Fruit fly (Drosophila melanogaster) whole organism, embryonic: Measurements from ENCODE around the gene RpL37A.

ENCODE experiments used
- Asciz ChIP-seq: fragments of 200-800 bp; sonication (Bioruptor generic); optimal IDR thresholded peaks from 2 replicates; lab custom pipeline; 2017; ENCODE audit warnings: missing biosample characterization, mild to moderate bottlenecking, missing genetic modification characterization, missing genetic modification reagents
- Bgb ChIP-seq: fragments of 200-800 bp; sonication (Bioruptor generic); IDR thresholded peaks from 2 replicates; pipeline ENCODE4 v1.3.6; 2022; ENCODE audit warnings: missing biosample characterization, missing genetic modification characterization; ENCODE audit not compliant: partially characterized antibody
- CG10267 ChIP-seq: fragments of 200-800 bp; sonication (Bioruptor generic); optimal IDR thresholded peaks from 2 replicates; lab custom pipeline; 2018; ENCODE audit warnings: missing biosample characterization, mild to moderate bottlenecking, missing genetic modification characterization, moderate library complexity
- CG11696 ChIP-seq: fragments of 200-800 bp; sonication (Bioruptor generic); IDR thresholded peaks from 2 replicates; pipeline ENCODE4 v1.3.6; 2022; ENCODE audit warnings: missing biosample characterization, missing genetic modification characterization
- CG13287 ChIP-seq: fragments of 200-800 bp; sonication (Bioruptor generic); IDR thresholded peaks from 2 replicates; pipeline ENCODE4 v1.3.6; 2022; ENCODE audit warnings: missing biosample characterization, missing genetic modification characterization; ENCODE audit not compliant: partially characterized antibody
- CG14965 ChIP-seq: fragments of 200-800 bp; sonication (Bioruptor generic); optimal IDR thresholded peaks from 2 replicates; lab custom pipeline; 2016; ENCODE audit warnings: missing biosample characterization, missing genetic modification characterization, borderline replicate concordance
- CG17186 ChIP-seq: fragments of 200-800 bp; sonication (Bioruptor generic); optimal IDR thresholded peaks from 3 replicates; lab custom pipeline; 2017; ENCODE audit warnings: missing biosample characterization, missing genetic modification reagents, missing genetic modification characterization
- CG17359 ChIP-seq: fragments of 200-800 bp; sonication (Bioruptor generic); optimal IDR thresholded peaks from 3 replicates; lab custom pipeline; 2018; ENCODE audit warnings: missing biosample characterization, mild to moderate bottlenecking, missing genetic modification characterization, moderate library complexity
- CG17568 ChIP-seq: fragments of 200-800 bp; sonication (Bioruptor generic); optimal IDR thresholded peaks from 2 replicates; lab custom pipeline; 2018; ENCODE audit warnings: missing biosample characterization, mild to moderate bottlenecking, missing genetic modification characterization, moderate library complexity
- CG2116 ChIP-seq: fragments of 200-800 bp; sonication (Bioruptor generic); optimal IDR thresholded peaks from 3 replicates; lab custom pipeline; 2018; ENCODE audit warnings: missing biosample characterization, mild to moderate bottlenecking, missing genetic modification characterization
- CG2712 ChIP-seq: fragments of 200-800 bp; optimal IDR thresholded peaks from 3 replicates; lab custom pipeline; 2019; ENCODE audit warnings: missing biosample characterization, mild to moderate bottlenecking, missing genetic modification characterization, moderate library complexity
- CG34224 ChIP-seq: fragments of 200-800 bp; sonication (Bioruptor generic); IDR thresholded peaks from 3 replicates; pipeline ENCODE4 v1.3.6; 2022; ENCODE audit warnings: missing biosample characterization, missing genetic modification characterization; ENCODE audit not compliant: partially characterized antibody
- CG8290 ChIP-seq, 3 experiments: fragments of 200-800 bp; sonication (Bioruptor generic); optimal IDR thresholded peaks; 2 replicates each; lab custom pipeline; 2016 to 2019; ENCODE audit warnings: missing biosample characterization in 3 of 3, missing genetic modification characterization in 3 of 3, mild to moderate bottlenecking in 2 of 3, moderate library complexity in 1 of 3
- CG8388 ChIP-seq: fragments of 200-800 bp; sonication (Bioruptor generic); optimal IDR thresholded peaks from 2 replicates; lab custom pipeline; 2019; ENCODE audit warnings: missing biosample characterization, mild to moderate bottlenecking, missing genetic modification characterization, moderate library complexity
- Dek ChIP-seq: fragments of 200-800 bp; sonication (Bioruptor generic); optimal IDR thresholded peaks from 3 replicates; lab custom pipeline; 2019; ENCODE audit warnings: missing biosample characterization, mild to moderate bottlenecking, missing genetic modification characterization, moderate library complexity
- E2f2 ChIP-seq: fragments of 200-800 bp; sonication (Bioruptor generic); IDR thresholded peaks from 2 replicates; pipeline ENCODE4 v1.3.6; 2022; ENCODE audit warnings: missing biosample characterization, missing genetic modification characterization
- HLH4C ChIP-seq: fragments of 200-800 bp; sonication (Bioruptor generic); IDR thresholded peaks from 3 replicates; pipeline ENCODE4 v1.3.6; 2022; ENCODE audit warnings: missing biosample characterization, missing genetic modification characterization; ENCODE audit not compliant: partially characterized antibody
- HmgZ ChIP-seq: fragments of 200-800 bp; sonication (Bioruptor generic); optimal IDR thresholded peaks from 2 replicates; lab custom pipeline; 2018; ENCODE audit warnings: missing biosample characterization, mild to moderate bottlenecking, missing genetic modification characterization
- Max ChIP-seq: fragments of 200-800 bp; sonication (Bioruptor generic); optimal IDR thresholded peaks from 2 replicates; lab custom pipeline; 2016; ENCODE audit warnings: missing biosample characterization, mild to moderate bottlenecking, missing genetic modification characterization
- Opbp ChIP-seq: fragments of 200-800 bp; sonication (Bioruptor generic); IDR thresholded peaks from 3 replicates; pipeline ENCODE4 v1.3.6; 2022; ENCODE audit warnings: missing biosample characterization, missing genetic modification characterization; ENCODE audit not compliant: partially characterized antibody
- Sry-β ChIP-seq: fragments of 200-800 bp; sonication (Bioruptor generic); optimal IDR thresholded peaks from 2 replicates; lab custom pipeline; 2018; ENCODE audit warnings: missing biosample characterization, mild to moderate bottlenecking, missing genetic modification characterization, moderate library complexity
- Sry-δ ChIP-seq: fragments of 200-800 bp; sonication (Bioruptor generic); optimal IDR thresholded peaks from 2 replicates; lab custom pipeline; 2016; ENCODE audit warnings: missing biosample characterization, missing genetic modification characterization
- YL-1 ChIP-seq: fragments of 200-800 bp; sonication (Bioruptor generic); optimal IDR thresholded peaks from 3 replicates; lab custom pipeline; 2017; ENCODE audit warnings: missing biosample characterization, mild to moderate bottlenecking, missing genetic modification characterization
- chinmo ChIP-seq: fragments of 200-800 bp; sonication (Bioruptor generic); IDR thresholded peaks from 4 replicates; pipeline ENCODE4 v1.3.6; 2022; ENCODE audit warnings: missing biosample characterization, missing genetic modification characterization; ENCODE audit not compliant: partially characterized antibody
- chm ChIP-seq: fragments of 200-800 bp; sonication (Bioruptor generic); IDR thresholded peaks from 2 replicates; pipeline ENCODE4 v1.3.6; 2022; ENCODE audit warnings: missing biosample characterization, missing genetic modification characterization
- crp ChIP-seq, 2 experiments: fragments of 200-800 bp; sonication (Bioruptor generic); optimal IDR thresholded peaks; 2 replicates in 1 of 2; 3 replicates in 1 of 2; lab custom pipeline; 2017; ENCODE audit warnings: missing biosample characterization in 2 of 2, missing genetic modification characterization in 2 of 2, mild to moderate bottlenecking in 1 of 2, moderate library complexity in 1 of 2
- cwo ChIP-seq: fragments of 200-800 bp; sonication (Bioruptor generic); optimal IDR thresholded peaks from 3 replicates; lab custom pipeline; 2017; ENCODE audit warnings: missing biosample characterization, missing genetic modification characterization, mild to moderate bottlenecking, moderate library complexity, missing genetic modification reagents
- ftz-f1 ChIP-seq: fragments of 200-800 bp; sonication (Bioruptor generic); optimal IDR thresholded peaks from 2 replicates; lab custom pipeline; 2016; ENCODE audit warnings: missing biosample characterization, missing genetic modification characterization
- gcm2 ChIP-seq: fragments of 200-800 bp; sonication (Bioruptor generic); optimal IDR thresholded peaks from 2 replicates; lab custom pipeline; 2016; ENCODE audit warnings: missing biosample characterization, missing genetic modification characterization
- gro ChIP-seq: fragments of 200-800 bp; sonication (Bioruptor generic); optimal IDR thresholded peaks from 2 replicates; lab custom pipeline; 2016; ENCODE audit warnings: missing biosample characterization, missing genetic modification characterization
- hbn ChIP-seq: fragments of 200-800 bp; sonication (Bioruptor generic); IDR thresholded peaks from 2 replicates; pipeline ENCODE4 v1.3.6; 2022; ENCODE audit warnings: missing biosample characterization, missing genetic modification characterization; ENCODE audit not compliant: partially characterized antibody
- inv ChIP-seq: fragments of 200-800 bp; sonication (Bioruptor generic); IDR thresholded peaks from 2 replicates; pipeline ENCODE4 v1.3.6; 2022; ENCODE audit warnings: missing biosample characterization, missing genetic modification characterization; ENCODE audit not compliant: partially characterized antibody
- knrl ChIP-seq: fragments of 200-800 bp; sonication (Bioruptor generic); IDR thresholded peaks from 3 replicates; pipeline ENCODE4 v1.3.6; 2022; ENCODE audit warnings: missing biosample characterization, missing genetic modification characterization; ENCODE audit not compliant: partially characterized antibody
- lab ChIP-seq: fragments of 200-800 bp; sonication (Bioruptor generic); optimal IDR thresholded peaks from 3 replicates; lab custom pipeline; 2017; ENCODE audit warnings: missing biosample characterization, missing genetic modification characterization, mild to moderate bottlenecking, moderate library complexity, missing genetic modification reagents
- mld ChIP-seq: fragments of 200-800 bp; sonication (Bioruptor generic); IDR thresholded peaks from 3 replicates; pipeline ENCODE4 v1.3.6; 2022; ENCODE audit warnings: missing biosample characterization, missing genetic modification characterization; ENCODE audit not compliant: partially characterized antibody
- pzg ChIP-seq: fragments of 200-800 bp; sonication (Bioruptor generic); optimal IDR thresholded peaks from 3 replicates; lab custom pipeline; 2018; ENCODE audit warnings: missing biosample characterization, mild to moderate bottlenecking, missing genetic modification characterization, moderate library complexity
- row ChIP-seq: fragments of 200-800 bp; sonication (Bioruptor generic); IDR thresholded peaks from 3 replicates; pipeline ENCODE4 v1.3.6; 2022; ENCODE audit warnings: missing biosample characterization, missing genetic modification characterization
- sna ChIP-seq: fragments of 200-800 bp; sonication (Bioruptor generic); IDR thresholded peaks from 2 replicates; pipeline ENCODE4 v1.3.6; 2022; ENCODE audit warnings: missing biosample characterization, missing genetic modification characterization; ENCODE audit not compliant: partially characterized antibody
- stc ChIP-seq: fragments of 200-800 bp; sonication (Bioruptor generic); IDR thresholded peaks from 2 replicates; pipeline ENCODE4 v1.3.6; 2022; ENCODE audit warnings: missing biosample characterization, missing genetic modification characterization
- tna ChIP-seq: fragments of 200-800 bp; sonication (Bioruptor generic); IDR thresholded peaks from 2 replicates; pipeline ENCODE4 v1.3.6; 2022; ENCODE audit warnings: missing biosample characterization, missing genetic modification characterization; ENCODE audit not compliant: partially characterized antibody
- trem ChIP-seq: fragments of 200-800 bp; optimal IDR thresholded peaks from 3 replicates; lab custom pipeline; 2019; ENCODE audit warnings: missing biosample characterization, mild to moderate bottlenecking, missing genetic modification characterization, moderate library complexity
- unc-4 ChIP-seq: fragments of 200-800 bp; sonication (Bioruptor generic); IDR thresholded peaks from 2 replicates; pipeline ENCODE4 v1.3.6; 2022; ENCODE audit warnings: missing biosample characterization, missing genetic modification characterization; ENCODE audit not compliant: partially characterized antibody
- usp ChIP-seq: fragments of >200 bp; optimal IDR thresholded peaks from 2 replicates; lab custom pipeline; 2017; ENCODE audit warnings: missing biosample characterization, missing genetic modification characterization
- vnd ChIP-seq: fragments of 200-800 bp; sonication (Bioruptor generic); IDR thresholded peaks from 3 replicates; pipeline ENCODE4 v1.3.6; 2022; ENCODE audit warnings: missing biosample characterization, missing genetic modification characterization; ENCODE audit not compliant: partially characterized antibody

The RpL37A gene

dm6 chr2L:5095350-5095962 is 24.7 kb downstream of the RpL37A start (continued):
- TF ChIP-seq gro (GFP tag; lab: Kevin White, UChicago) (peak; percentile 26), CG8290 (GFP tag; optimal IDR thresholded peaks at IDR 0.05; lab: Kevin White, UChicago) (no peak), CG8290 (tag; optimal IDR thresholded peaks at IDR 0.05; lab: Kevin White, UChicago) (peak in 1 of 2 experiments; percentile 46), cwo (GFP tag; lab: Kevin White, UChicago) (peak; percentile 71), ftz-f1 (GFP tag; lab: Kevin White, UChicago) (no peak)

- peak; percentile 87 for TF ChIP-seq Opbp (GFP tag; lab: Robert Waterston, UW)
- TF ChIP-seq CG2116, result peak; percentile 43
- peak; percentile 91 for TF ChIP-seq hbn
- TF ChIP-seq Bgb (GFP tag; lab: Robert Waterston, UW), result peak; percentile 95
- TF ChIP-seq CG13287, result peak; percentile 92
- TF ChIP-seq chinmo, result 0 out of 4 replicates have a peak, but pooled peaks have one; percentile 14
- TF ChIP-seq CG8388 (GFP tag; lab: Kevin White, UChicago), result no peak
- TF ChIP-seq trem (tag; lab: Kevin White, UChicago), result peak; percentile 65
- no peak for TF ChIP-seq Dek (tag; lab: Kevin White, UChicago)
- peak; percentile 65 for TF ChIP-seq inv (GFP tag; lab: Robert Waterston, UW)
- TF ChIP-seq CG17568 (GFP tag; lab: Kevin White, UChicago), result peak; percentile 36
- TF ChIP-seq row (GFP tag; lab: Robert Waterston, UW), result peak; percentile 23; the same call in 1 of the 3 replicates
- no peak for TF ChIP-seq CG17359
- peak; percentile 30 for TF ChIP-seq HmgZ (tag; lab: Kevin White, UChicago)
- TF ChIP-seq knrl (GFP tag; lab: Robert Waterston, UW), result peak; percentile 76
- TF ChIP-seq usp (GFP tag; lab: Kevin White, UChicago), result no peak
- peak; percentile 65; the same call in 1 of the 3 replicates for TF ChIP-seq mld (GFP tag; lab: Robert Waterston, UW)
- no peak for TF ChIP-seq gcm2
- TF ChIP-seq Asciz (GFP tag; lab: Kevin White, UChicago), result no peak
- TF ChIP-seq sna (GFP tag; lab: Robert Waterston, UW), result peak; percentile 79
- peak; percentile 17 for TF ChIP-seq CG10267
- TF ChIP-seq unc-4 (GFP tag; lab: Robert Waterston, UW), result peak; percentile 90
- TF ChIP-seq CG2712 (tag; lab: Kevin White, UChicago), result peak; percentile 30
- peak; percentile 62 for TF ChIP-seq tna (GFP tag; lab: Robert Waterston, UW)
- peak; percentile 87 to 99 for TF ChIP-seq crp (GFP tag; optimal IDR thresholded peaks at IDR 0.05; lab: Kevin White, UChicago)
- no peak for TF ChIP-seq stc (GFP tag; lab: Robert Waterston, UW)
- no peak for TF ChIP-seq CG14965 (GFP tag; lab: Kevin White, UChicago)
- TF ChIP-seq vnd (GFP tag; lab: Robert Waterston, UW), result peak; percentile 63; the same call in 2 of the 3 replicates
- peak; percentile 69; the same call in 2 of the 3 replicates for TF ChIP-seq HLH4C
- no peak for TF ChIP-seq ftz-f1 (GFP tag; lab: Kevin White, UChicago)
- peak; percentile 55; the same call in 1 of the 2 replicates for TF ChIP-seq chm (GFP tag; lab: Robert Waterston, UW)
- no peak for TF ChIP-seq CG11696 (GFP tag; lab: Robert Waterston, UW)
- peak; percentile 24 for TF ChIP-seq lab (GFP tag; lab: Kevin White, UChicago)
- peak; percentile 90 for TF ChIP-seq Sry-δ
- TF ChIP-seq CG34224, result peak; percentile 78
- peak; percentile 71 for TF ChIP-seq pzg (GFP tag; lab: Kevin White, UChicago)
- TF ChIP-seq E2f2 (GFP tag; lab: Robert Waterston, UW), result peak; percentile 36; the same call in 1 of the 2 replicates
- peak; percentile 86 for TF ChIP-seq CG17186 (GFP tag; lab: Kevin White, UChicago)
- no peak for TF ChIP-seq Max (GFP tag; lab: Kevin White, UChicago)
- peak; percentile 50 for TF ChIP-seq Sry-β (GFP tag; lab: Kevin White, UChicago)
- peak; percentile 40 for TF ChIP-seq YL-1 (GFP tag; lab: Kevin White, UChicago)
Observed at dm6 chr2L:5096222-5096621, 25.5 kb downstream of the RpL37A start, which contains the start of gene CG4230. TSS of gene CG4230 (plus strand) at chr2L:5096227.
